Fruit fly (Drosophila melanogaster) whole organism, embryonic: ENCODE data around the gene CG10137.

Experiments used
- Blimp-1 ChIP-seq: fragments of 200-800 bp; sonication (Bioruptor generic); optimal IDR thresholded peaks from 3 replicates; lab custom pipeline; 2018; ENCODE audit warnings: missing biosample characterization, missing genetic modification characterization, mild to moderate bottlenecking, moderate library complexity, missing genetic modification reagents
- CG10274 ChIP-seq: fragments of 200-800 bp; sonication (Bioruptor generic); optimal IDR thresholded peaks from 3 replicates; lab custom pipeline; 2017; ENCODE audit warnings: missing biosample characterization, mild to moderate bottlenecking, missing genetic modification characterization
- CG10565 ChIP-seq: fragments of 200-800 bp; sonication (Bioruptor generic); optimal IDR thresholded peaks from 3 replicates; lab custom pipeline; 2016; ENCODE audit warnings: missing biosample characterization, mild to moderate bottlenecking, missing genetic modification characterization
- CG11504 ChIP-seq: fragments of 200-800 bp; sonication (Bioruptor generic); optimal IDR thresholded peaks from 3 replicates; lab custom pipeline; 2019; ENCODE audit warnings: missing biosample characterization, mild to moderate bottlenecking, missing genetic modification characterization, moderate library complexity
- CG11695 ChIP-seq: fragments of 200-800 bp; sonication (Bioruptor generic); IDR thresholded peaks from 3 replicates; pipeline ENCODE4 v1.3.6; 2022; ENCODE audit warnings: missing biosample characterization, missing genetic modification characterization
- CG11696 ChIP-seq: fragments of 200-800 bp; sonication (Bioruptor generic); IDR thresholded peaks from 2 replicates; pipeline ENCODE4 v1.3.6; 2022; ENCODE audit warnings: missing biosample characterization, missing genetic modification characterization
- CG16813 ChIP-seq: fragments of 200-800 bp; sonication (Bioruptor generic); IDR thresholded peaks from 3 replicates; pipeline ENCODE4 v1.3.6; 2022; ENCODE audit warnings: missing biosample characterization, missing genetic modification characterization; ENCODE audit not compliant: partially characterized antibody
- CG18619 ChIP-seq: fragments of 200-800 bp; sonication (Bioruptor generic); optimal IDR thresholded peaks from 3 replicates; lab custom pipeline; 2017; ENCODE audit warnings: missing biosample characterization, mild to moderate bottlenecking, missing genetic modification characterization
- CG3065 ChIP-seq: fragments of 200-800 bp; sonication (Bioruptor generic); optimal IDR thresholded peaks from 2 replicates; lab custom pipeline; 2016; ENCODE audit warnings: missing biosample characterization, missing genetic modification characterization
- CG3847 ChIP-seq: fragments of 200-800 bp; sonication (Bioruptor generic); IDR thresholded peaks from 2 replicates; pipeline ENCODE4 v1.3.6; 2022; ENCODE audit warnings: missing biosample characterization, missing genetic modification characterization
- CG4404 ChIP-seq: fragments of 200-800 bp; sonication (Bioruptor generic); IDR thresholded peaks from 2 replicates; pipeline ENCODE4 v1.3.6; 2022; ENCODE audit warnings: missing biosample characterization, missing genetic modification characterization
- CG6791 ChIP-seq: fragments of 200-800 bp; sonication (Bioruptor generic); IDR thresholded peaks from 3 replicates; pipeline ENCODE4 v1.3.6; 2022; ENCODE audit warnings: missing biosample characterization, missing genetic modification characterization; ENCODE audit not compliant: partially characterized antibody
- CG6854 ChIP-seq: fragments of 200-800 bp; sonication (Bioruptor generic); optimal IDR thresholded peaks from 3 replicates; lab custom pipeline; 2017; ENCODE audit warnings: missing biosample characterization, mild to moderate bottlenecking, missing genetic modification characterization
- CG7372 ChIP-seq: fragments of 200-800 bp; sonication (Bioruptor generic); IDR thresholded peaks from 2 replicates; pipeline ENCODE4 v1.3.6; 2022; ENCODE audit warnings: missing biosample characterization, missing genetic modification characterization
- CG7745 ChIP-seq: fragments of 200-800 bp; sonication (Bioruptor generic); optimal IDR thresholded peaks from 2 replicates; lab custom pipeline; 2018; ENCODE audit warnings: missing biosample characterization, mild to moderate bottlenecking, missing genetic modification characterization, moderate library complexity
- CG7839 ChIP-seq: fragments of 200-800 bp; sonication (Bioruptor generic); optimal IDR thresholded peaks from 3 replicates; lab custom pipeline; 2018; ENCODE audit warnings: missing biosample characterization, mild to moderate bottlenecking, missing genetic modification characterization, moderate library complexity
- CG7928 ChIP-seq: fragments of 200-800 bp; sonication (Bioruptor generic); optimal IDR thresholded peaks from 2 replicates; lab custom pipeline; 2017; ENCODE audit warnings: missing biosample characterization, mild to moderate bottlenecking, missing genetic modification characterization
- CG8089 ChIP-seq: fragments of 200-800 bp; sonication (Bioruptor generic); optimal IDR thresholded peaks from 3 replicates; lab custom pipeline; 2016; ENCODE audit warnings: missing biosample characterization, missing genetic modification characterization
- CG8359 ChIP-seq: fragments of 200-800 bp; sonication (Bioruptor generic); optimal IDR thresholded peaks from 2 replicates; lab custom pipeline; 2017; ENCODE audit warnings: missing biosample characterization, mild to moderate bottlenecking, missing genetic modification characterization, borderline replicate concordance
- CG9609 ChIP-seq: fragments of 200-800 bp; sonication (Bioruptor generic); optimal IDR thresholded peaks from 3 replicates; lab custom pipeline; 2016; ENCODE audit warnings: missing biosample characterization, missing genetic modification characterization
- CG9797 ChIP-seq: fragments of 200-800 bp; sonication (Bioruptor generic); optimal IDR thresholded peaks from 3 replicates; lab custom pipeline; 2018; ENCODE audit warnings: missing biosample characterization, mild to moderate bottlenecking, missing genetic modification characterization
- Dref ChIP-seq: fragments of 200-800 bp; sonication (Bioruptor generic); IDR thresholded peaks from 2 replicates; pipeline ENCODE4 v1.3.6; 2022; ENCODE audit warnings: missing biosample characterization, missing genetic modification characterization
- HLH4C ChIP-seq: fragments of 200-800 bp; sonication (Bioruptor generic); IDR thresholded peaks from 3 replicates; pipeline ENCODE4 v1.3.6; 2022; ENCODE audit warnings: missing biosample characterization, missing genetic modification characterization; ENCODE audit not compliant: partially characterized antibody
- HLHmδ ChIP-seq: fragments of 200-800 bp; sonication (Bioruptor generic); optimal IDR thresholded peaks from 2 replicates; lab custom pipeline; 2018; ENCODE audit warnings: missing biosample characterization, mild to moderate bottlenecking, missing genetic modification characterization, moderate library complexity
- HmgZ ChIP-seq: fragments of 200-800 bp; sonication (Bioruptor generic); optimal IDR thresholded peaks from 2 replicates; lab custom pipeline; 2018; ENCODE audit warnings: missing biosample characterization, mild to moderate bottlenecking, missing genetic modification characterization
- Kr ChIP-seq: fragments of 200-800 bp; sonication (Bioruptor generic); optimal IDR thresholded peaks from 2 replicates; lab custom pipeline; 2017; ENCODE audit warnings: missing biosample characterization, mild to moderate bottlenecking, missing genetic modification characterization
- Med ChIP-seq: fragments of 200-800 bp; sonication (Bioruptor generic); peaks from one replicate; lab custom pipeline; 2016; ENCODE audit warnings: missing biosample characterization, missing genetic modification characterization, mild to moderate bottlenecking, inconsistent platforms, moderate library complexity
- NFAT ChIP-seq: fragments of 200-800 bp; sonication (Bioruptor generic); IDR thresholded peaks from 2 replicates; pipeline ENCODE4 v1.3.6; 2022; ENCODE audit warnings: missing biosample characterization, missing genetic modification characterization
- Usf ChIP-seq: fragments of 200-800 bp; sonication (Bioruptor generic); optimal IDR thresholded peaks from 2 replicates; lab custom pipeline; 2017; ENCODE audit warnings: missing genotype, missing biosample characterization, missing genetic modification characterization
- al ChIP-seq: fragments of 200-800 bp; sonication (Bioruptor generic); IDR thresholded peaks from 2 replicates; pipeline ENCODE4 v1.3.6; 2022; ENCODE audit warnings: missing biosample characterization, missing genetic modification characterization
- amos ChIP-seq: fragments of 200-800 bp; sonication (Bioruptor generic); IDR thresholded peaks from 2 replicates; pipeline ENCODE4 v1.3.6; 2022; ENCODE audit warnings: missing biosample characterization, missing genetic modification characterization; ENCODE audit not compliant: partially characterized antibody
- ase ChIP-seq: fragments of 200-800 bp; sonication (Bioruptor generic); IDR thresholded peaks from 3 replicates; pipeline ENCODE4 v1.3.6; 2022; ENCODE audit warnings: missing biosample characterization, missing genetic modification characterization
- bcd ChIP-seq: fragments of 200-800 bp; sonication (Bioruptor generic); optimal IDR thresholded peaks from 2 replicates; lab custom pipeline; 2017; ENCODE audit warnings: missing biosample characterization, mild to moderate bottlenecking, missing genetic modification characterization
- bsh ChIP-seq, 2 experiments: fragments of 200-800 bp; sonication (Bioruptor generic); optimal IDR thresholded peaks; 2 replicates each; lab custom pipeline; 2017 to 2018; ENCODE audit warnings: mild to moderate bottlenecking in 2 of 2, missing biosample characterization in 2 of 2, missing genetic modification characterization in 2 of 2, moderate library complexity in 1 of 2
- dmrt11E ChIP-seq: fragments of 200-800 bp; sonication (Bioruptor generic); optimal IDR thresholded peaks from 3 replicates; lab custom pipeline; 2018; ENCODE audit warnings: missing biosample characterization, mild to moderate bottlenecking, missing genetic modification characterization, moderate library complexity
- exex ChIP-seq: fragments of 200-800 bp; sonication (Bioruptor generic); optimal IDR thresholded peaks from 4 replicates; lab custom pipeline; 2018; ENCODE audit warnings: missing biosample characterization, mild to moderate bottlenecking, missing genetic modification characterization, moderate library complexity
- fd96Cb ChIP-seq: fragments of 200-800 bp; sonication (Bioruptor generic); optimal IDR thresholded peaks from 2 replicates; lab custom pipeline; 2018; ENCODE audit warnings: missing biosample characterization, mild to moderate bottlenecking, missing genetic modification characterization, moderate library complexity
- gro ChIP-seq: fragments of 200-800 bp; sonication (Bioruptor generic); optimal IDR thresholded peaks from 2 replicates; lab custom pipeline; 2016; ENCODE audit warnings: missing biosample characterization, missing genetic modification characterization
- hbn ChIP-seq: fragments of 200-800 bp; sonication (Bioruptor generic); IDR thresholded peaks from 2 replicates; pipeline ENCODE4 v1.3.6; 2022; ENCODE audit warnings: missing biosample characterization, missing genetic modification characterization; ENCODE audit not compliant: partially characterized antibody
- lola ChIP-seq, 3 experiments: fragments of >200 bp in 2 of 3; fragments of 200-800 bp in 1 of 3; sonication (Bioruptor generic) in 1 of 3; optimal IDR thresholded peaks; 2 replicates each; lab custom pipeline; 2017 to 2019; ENCODE audit warnings: missing biosample characterization in 3 of 3, missing genetic modification characterization in 3 of 3, mild to moderate bottlenecking in 1 of 3, moderate library complexity in 1 of 3
- nau ChIP-seq: fragments of 200-800 bp; sonication (Bioruptor generic); optimal IDR thresholded peaks from 3 replicates; lab custom pipeline; 2017; ENCODE audit warnings: missing biosample characterization, mild to moderate bottlenecking, missing genetic modification characterization, missing genetic modification reagents
- odd ChIP-seq: fragments of 200-800 bp; sonication (Bioruptor generic); optimal IDR thresholded peaks from 2 replicates; lab custom pipeline; 2017; ENCODE audit warnings: missing biosample characterization, mild to moderate bottlenecking, missing genetic modification characterization
- onecut ChIP-seq: fragments of 200-800 bp; sonication (Bioruptor generic); IDR thresholded peaks from 2 replicates; pipeline ENCODE4 v1.3.6; 2022; ENCODE audit warnings: missing biosample characterization, missing genetic modification characterization
- run ChIP-seq: fragments of 200-800 bp; sonication (Bioruptor generic); optimal IDR thresholded peaks from 3 replicates; lab custom pipeline; 2018; ENCODE audit warnings: missing biosample characterization, mild to moderate bottlenecking, missing genetic modification characterization
- salm ChIP-seq: fragments of 200-800 bp; sonication (Bioruptor generic); optimal IDR thresholded peaks from 2 replicates; lab custom pipeline; 2018; ENCODE audit warnings: missing biosample characterization, mild to moderate bottlenecking, missing genetic modification characterization
- ttk ChIP-seq: fragments of 200-800 bp; sonication (Bioruptor generic); IDR thresholded peaks from 2 replicates; pipeline ENCODE4 v2.1.2; 2022; ENCODE audit warnings: missing biosample characterization, missing genetic modification characterization
- tx ChIP-seq: fragments of 200-800 bp; sonication (Bioruptor generic); optimal IDR thresholded peaks from 2 replicates; lab custom pipeline; 2016; ENCODE audit warnings: missing biosample characterization, missing genetic modification characterization
- unc-4 ChIP-seq: fragments of 200-800 bp; sonication (Bioruptor generic); IDR thresholded peaks from 2 replicates; pipeline ENCODE4 v1.3.6; 2022; ENCODE audit warnings: missing biosample characterization, missing genetic modification characterization; ENCODE audit not compliant: partially characterized antibody
- wek ChIP-seq: fragments of 200-800 bp; sonication (Bioruptor generic); optimal IDR thresholded peaks from 3 replicates; lab custom pipeline; 2018; ENCODE audit warnings: missing biosample characterization, mild to moderate bottlenecking, missing genetic modification characterization, moderate library complexity
- yki ChIP-seq: fragments of >200 bp; optimal IDR thresholded peaks from 3 replicates; lab custom pipeline; 2018
- zf30C ChIP-seq: fragments of 200-800 bp; sonication (Bioruptor generic); optimal IDR thresholded peaks from 3 replicates; lab custom pipeline; 2018; ENCODE audit warnings: missing biosample characterization, mild to moderate bottlenecking, missing genetic modification characterization

Gene CG10137

DNA sequence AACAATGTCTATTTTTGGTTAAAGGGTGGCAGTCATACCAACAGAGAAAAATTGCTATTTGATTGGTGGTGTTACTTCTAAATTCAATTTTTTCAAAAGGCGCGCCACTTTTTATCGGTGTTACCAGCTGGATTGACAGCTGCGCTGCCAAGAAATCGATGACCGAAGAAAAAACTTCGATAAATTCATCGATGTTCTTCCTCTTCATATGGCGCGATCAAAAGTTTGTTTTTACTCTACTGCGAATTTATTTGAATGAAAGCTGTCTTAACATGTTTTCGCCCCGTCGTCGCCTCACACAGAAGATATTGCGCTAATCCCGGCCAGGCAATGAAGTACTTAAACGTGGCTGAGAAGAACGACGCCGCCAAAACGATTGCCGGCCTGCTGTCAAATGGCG is 28.5 kb upstream of the CG10137 start, which contains the start of gene Top3alpha (continued):
- TF ChIP-seq CG4404 (GFP tag; lab: Robert Waterston, UW), result no peak
- no peak for TF ChIP-seq run (tag; lab: Kevin White, UChicago)
- TF ChIP-seq lola (GFP tag; optimal IDR thresholded peaks at IDR 0.05; lab: Kevin White, UChicago), result no peak
- TF ChIP-seq amos (GFP tag; lab: Robert Waterston, UW), result peak; percentile 67; the same call in 1 of the 2 replicates
- no peak for TF ChIP-seq bcd (GFP tag; lab: Kevin White, UChicago)
- no peak for TF ChIP-seq fd96Cb (tag; lab: Kevin White, UChicago)
- no peak for TF ChIP-seq bsh (GFP tag; optimal IDR thresholded peaks at IDR 0.05; lab: Kevin White, UChicago)
- TF ChIP-seq CG9609 (GFP tag; lab: Kevin White, UChicago), result no peak
- no peak for TF ChIP-seq ase (GFP tag; lab: Robert Waterston, UW)
- no peak for TF ChIP-seq CG11504 (tag; lab: Kevin White, UChicago)
- TF ChIP-seq wek (GFP tag; lab: Kevin White, UChicago), result no peak
- no peak for TF ChIP-seq Kr (GFP tag; lab: Kevin White, UChicago)
- TF ChIP-seq HLHmδ (GFP tag; lab: Kevin White, UChicago), result no peak
- no peak for TF ChIP-seq yki (lab: Kevin White, UChicago)
- no peak for TF ChIP-seq CG8359 (GFP tag; lab: Kevin White, UChicago)
- TF ChIP-seq CG11696 (GFP tag; lab: Robert Waterston, UW), result no peak
- TF ChIP-seq CG3847, result peak; percentile 35; the same call in 1 of the 2 replicates
- TF ChIP-seq CG6791 (GFP tag; lab: Robert Waterston, UW), result peak; percentile 68
- TF ChIP-seq CG7839 (tag; lab: Kevin White, UChicago), result no peak
- peak; percentile 49 for TF ChIP-seq HmgZ (tag; lab: Kevin White, UChicago)
- peak; percentile 64 for TF ChIP-seq CG16813 (GFP tag; lab: Robert Waterston, UW)
- TF ChIP-seq nau (GFP tag; lab: Kevin White, UChicago), result no peak
- peak; percentile 79 for TF ChIP-seq CG9797 (GFP tag; lab: Kevin White, UChicago)
- TF ChIP-seq unc-4 (GFP tag; lab: Robert Waterston, UW), result peak; percentile 70
- no peak for TF ChIP-seq CG18619
- no peak for TF ChIP-seq CG7745 (tag; lab: Kevin White, UChicago)
- no peak for TF ChIP-seq NFAT (GFP tag; lab: Robert Waterston, UW)
- TF ChIP-seq CG10274 (GFP tag; lab: Kevin White, UChicago), result no peak
- peak; percentile 81 for TF ChIP-seq HLH4C (GFP tag; lab: Robert Waterston, UW)
- no peak for TF ChIP-seq CG7928 (GFP tag; lab: Kevin White, UChicago)
- TF ChIP-seq CG7372, result no peak
- TF ChIP-seq exex (tag; lab: Kevin White, UChicago), result no peak
- TF ChIP-seq CG8089 (GFP tag; lab: Kevin White, UChicago), result no peak
- TF ChIP-seq odd (GFP tag; lab: Kevin White, UChicago), result no peak
- peak; percentile 95 for TF ChIP-seq Dref (GFP tag; lab: Robert Waterston, UW)
- TF ChIP-seq CG3065 (GFP tag; lab: Kevin White, UChicago), result no peak
- TF ChIP-seq tx (GFP tag; lab: Kevin White, UChicago), result no peak
- TF ChIP-seq hbn, result peak; percentile 57
- no peak for TF ChIP-seq Usf (GFP tag; lab: Kevin White, UChicago)
- TF ChIP-seq Blimp-1, result no peak
- TF ChIP-seq gro (GFP tag; lab: Kevin White, UChicago), result no peak
- TF ChIP-seq ttk (GFP tag; lab: Robert Waterston, UW), result no peak
- no peak for TF ChIP-seq onecut (GFP tag; lab: Robert Waterston, UW)
- no peak for TF ChIP-seq CG6854 (GFP tag; lab: Kevin White, UChicago)
- TF ChIP-seq al (GFP tag; lab: Robert Waterston, UW), result no peak
- no peak for TF ChIP-seq salm (tag; lab: Kevin White, UChicago)
- no peak for TF ChIP-seq CG11695 (GFP tag; lab: Robert Waterston, UW)
- no peak for TF ChIP-seq zf30C (GFP tag; lab: Kevin White, UChicago)
- no peak for TF ChIP-seq CG10565 (GFP tag; lab: Kevin White, UChicago)
- peak; percentile 59 for TF ChIP-seq Med (GFP tag; lab: Kevin White, UChicago)
- TF ChIP-seq dmrt11E (tag; lab: Kevin White, UChicago), result no peak
